Fruit fly (Drosophila melanogaster): ENCODE results near the gene vari.
A peak's percentile ranks its signal among the peaks of the same experiment; 100 is the strongest.

Gene vari

DNA sequence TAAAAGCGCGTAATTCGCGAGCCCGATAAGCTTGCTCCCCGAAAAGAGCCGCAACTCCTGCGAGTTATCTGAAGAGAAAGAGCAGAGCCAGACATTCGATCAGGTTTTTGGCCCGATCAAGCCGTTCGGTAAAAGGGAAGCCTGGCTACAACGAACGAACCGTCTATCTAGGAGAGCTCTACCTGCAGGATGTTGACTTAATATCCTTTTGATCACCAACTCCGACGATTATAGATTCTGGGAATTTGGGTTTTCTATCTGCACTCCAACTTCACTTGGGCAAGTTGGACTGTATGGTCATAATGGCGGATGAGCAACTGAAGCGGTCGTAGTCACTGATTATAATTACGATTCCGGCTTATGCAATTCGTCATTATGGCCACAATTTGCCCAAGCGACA is 5.4 kb upstream of the vari start (continued):
- TF ChIP-seq Blimp-1 (GFP tag; optimal IDR thresholded peaks at IDR 0.05) (no peak), OdsH (GFP tag; optimal IDR thresholded peaks at IDR 0.05) (peak; percentile 69), dac (GFP tag; optimal IDR thresholded peaks at IDR 0.05) (peak; percentile 73), CG32006 (GFP tag; optimal IDR thresholded peaks at IDR 0.05) (peak; percentile 75), CG8319 (GFP tag; optimal IDR thresholded peaks at IDR 0.05) (peak; percentile 57), salr (GFP tag; optimal IDR thresholded peaks at IDR 0.05) (no peak), vri (GFP tag; optimal IDR thresholded peaks at IDR 0.05) (no peak), CG6792 (GFP tag; optimal IDR thresholded peaks at IDR 0.05) (peak; percentile 61)

DNA sequence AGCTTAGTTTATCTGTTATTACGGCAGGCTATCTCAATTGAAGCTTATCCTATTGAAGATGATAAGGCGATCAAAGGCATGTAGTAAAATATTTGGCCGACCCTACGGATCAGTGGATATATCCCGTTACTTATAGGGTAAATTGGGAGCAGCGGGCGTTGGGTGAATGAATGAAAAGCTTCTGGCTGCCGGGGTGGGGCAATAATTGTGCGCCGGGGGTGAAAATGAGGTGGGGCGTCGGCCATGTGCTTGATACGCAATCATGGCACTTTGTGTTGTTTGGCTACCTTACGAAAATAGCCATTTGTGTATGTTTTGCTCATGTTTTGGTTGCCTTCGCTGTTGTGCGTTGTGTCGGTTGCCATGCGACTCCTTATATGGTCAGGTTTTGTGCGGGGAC is 5.0 kb upstream of the vari start:
- TF ChIP-seq Hr38 (GFP tag; optimal IDR thresholded peaks at IDR 0.05), result no peak

DNA sequence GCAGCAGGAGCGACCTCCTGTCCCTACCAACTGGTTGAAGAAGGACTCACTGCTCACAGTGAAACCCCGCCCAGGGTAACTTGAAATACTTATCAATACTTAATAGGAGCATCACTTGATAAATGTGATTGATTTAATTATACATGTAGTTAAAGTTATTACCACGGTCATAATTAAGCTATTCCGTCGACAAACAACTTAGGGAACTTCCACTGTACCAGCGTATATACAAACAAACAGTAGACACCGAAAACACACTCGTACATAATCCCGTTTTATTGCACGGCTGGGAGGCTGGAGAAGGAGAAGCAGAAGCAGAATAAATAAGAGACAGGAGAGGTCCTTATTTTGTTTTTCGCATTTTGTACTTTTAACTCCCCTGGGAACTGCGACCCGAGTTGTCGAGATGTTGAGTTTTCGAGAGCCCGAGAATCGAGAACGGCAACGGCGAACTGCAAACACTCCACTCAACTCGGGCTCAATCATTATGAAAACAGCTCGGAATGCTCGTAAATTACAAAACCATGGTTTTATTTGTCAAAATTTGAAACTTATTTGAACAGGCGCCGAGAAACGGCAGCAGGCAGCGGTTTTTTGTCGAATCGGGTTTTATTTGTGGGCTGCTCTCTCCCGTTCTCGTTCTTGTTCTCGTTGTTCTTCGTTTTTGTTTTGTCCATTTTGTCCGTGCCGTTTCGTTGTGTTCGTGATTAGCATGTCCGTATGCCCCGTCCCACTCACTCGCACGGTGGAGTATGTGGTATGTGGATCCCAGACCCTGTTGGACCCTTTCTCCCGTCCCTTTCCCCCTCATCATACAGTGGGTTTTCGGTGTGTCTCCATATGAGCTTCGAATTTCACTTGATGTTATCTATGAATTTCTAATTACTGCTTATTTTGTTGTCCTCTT is 3.4 kb upstream of the vari start:
- peak; percentile 98 for TF ChIP-seq Sox102F (GFP tag; optimal IDR thresholded peaks at IDR 0.05)
- TF ChIP-seq CG8119 (GFP tag; IDR thresholded peaks at IDR 0.05), result peak; percentile 77
- peak; percentile 91 for TF ChIP-seq CG6854 (GFP tag; optimal IDR thresholded peaks at IDR 0.05)
- peak; percentile 98 for TF ChIP-seq cyc (GFP tag; optimal IDR thresholded peaks at IDR 0.05)
- peak; percentile 91 for TF ChIP-seq Sox15 (GFP tag; optimal IDR thresholded peaks at IDR 0.05)
- TF ChIP-seq fd85E (GFP tag; optimal IDR thresholded peaks at IDR 0.05), result peak; percentile 79
- TF ChIP-seq CG11902 (GFP tag; optimal IDR thresholded peaks at IDR 0.05), result peak; percentile 90
- TF ChIP-seq Ets96B (tag; optimal IDR thresholded peaks at IDR 0.05), result peak; percentile 97
- peak; percentile 97 for TF ChIP-seq Smox (GFP tag; optimal IDR thresholded peaks at IDR 0.05)
- TF ChIP-seq CG1621 (tag; optimal IDR thresholded peaks at IDR 0.05), result peak; percentile 97
- TF ChIP-seq Gug (GFP tag; IDR thresholded peaks at IDR 0.05), result peak; percentile 61
- TF ChIP-seq CG4318 (GFP tag; optimal IDR thresholded peaks at IDR 0.05), result peak; percentile 50
- TF ChIP-seq CG32006 (GFP tag; optimal IDR thresholded peaks at IDR 0.05), result peak; percentile 79
- peak; percentile 93 for TF ChIP-seq CG7368 (GFP tag; optimal IDR thresholded peaks at IDR 0.05)
- TF ChIP-seq achi (GFP tag; optimal IDR thresholded peaks at IDR 0.05), result peak; percentile 93
- TF ChIP-seq CG6792 (GFP tag; optimal IDR thresholded peaks at IDR 0.05), result peak; percentile 95
- TF ChIP-seq Blimp-1 (GFP tag; optimal IDR thresholded peaks at IDR 0.05), result peak; percentile 90
- peak; percentile 96 for TF ChIP-seq CG6163 (GFP tag; IDR thresholded peaks at IDR 0.05)
- peak; percentile 94 for TF ChIP-seq CG8319 (GFP tag; optimal IDR thresholded peaks at IDR 0.05)
- peak; percentile 71 for TF ChIP-seq CG6276 (GFP tag; optimal IDR thresholded peaks at IDR 0.05)
- TF ChIP-seq CG3919 (GFP tag; optimal IDR thresholded peaks at IDR 0.05), result peak; percentile 97
- TF ChIP-seq dsx (GFP tag; optimal IDR thresholded peaks at IDR 0.05; ENCODE audit: poor library complexity, severe bottlenecking), result peak; percentile 96
- TF ChIP-seq Hr4 (GFP tag; optimal IDR thresholded peaks at IDR 0.05), result peak; percentile 81
- peak; percentile 96 to 98 for TF ChIP-seq ss (GFP tag; optimal IDR thresholded peaks at IDR 0.05)
- peak; percentile 97 for TF ChIP-seq Ets21C (GFP tag; optimal IDR thresholded peaks at IDR 0.05)
- peak; percentile 95 for TF ChIP-seq CG9139 (GFP tag; optimal IDR thresholded peaks at IDR 0.05)
- TF ChIP-seq Met (GFP tag; optimal IDR thresholded peaks at IDR 0.05), result peak; percentile 99
- peak; percentile 99 for TF ChIP-seq svp (GFP tag)
- peak; percentile 97 for TF ChIP-seq Eip75B (GFP tag; optimal IDR thresholded peaks at IDR 0.05)
- peak; percentile 96 for TF ChIP-seq acj6 (GFP tag; optimal IDR thresholded peaks at IDR 0.05)
- no peak for TF ChIP-seq Hr38 (GFP tag; optimal IDR thresholded peaks at IDR 0.05)
- peak; percentile 92 for TF ChIP-seq CG11762 (GFP tag; optimal IDR thresholded peaks at IDR 0.05; ENCODE audit: insufficient read depth)
- TF ChIP-seq CG31627 (GFP tag; optimal IDR thresholded peaks at IDR 0.05), result peak; percentile 98
- peak; percentile 97 for TF ChIP-seq CG10669 (GFP tag; optimal IDR thresholded peaks at IDR 0.05)
- peak; percentile 77 for TF ChIP-seq CG16779 (tag; optimal IDR thresholded peaks at IDR 0.05)
- TF ChIP-seq OdsH (GFP tag; optimal IDR thresholded peaks at IDR 0.05), result peak; percentile 94
- peak; percentile 38 for TF ChIP-seq dac (GFP tag; optimal IDR thresholded peaks at IDR 0.05)
- TF ChIP-seq net (GFP tag; optimal IDR thresholded peaks at IDR 0.05), result peak; percentile 93
- peak; percentile 97 for TF ChIP-seq topi (GFP tag; optimal IDR thresholded peaks at IDR 0.05)
- TF ChIP-seq CG3032 (tag; optimal IDR thresholded peaks at IDR 0.05), result peak; percentile 97
- peak; percentile 98 for TF ChIP-seq esn (GFP tag; optimal IDR thresholded peaks at IDR 0.05)
- TF ChIP-seq spab (GFP tag; optimal IDR thresholded peaks at IDR 0.05), result peak; percentile 98
